Worm (Caenorhabditis elegans): ENCODE measurements around the gene R105.1.

The R105.1 gene

ce11 chrIV:4667835-4668234, 34.3 kb downstream of the R105.1 start:
- TF ChIP-seq unc-62 (GFP tag; optimal IDR thresholded peaks at IDR 0.05), result no peak

- TF ChIP-seq unc-62 (GFP tag; optimal IDR thresholded peaks at IDR 0.05), result no peak
Observed at ce11 chrIV:4669242-4669641, 35.7 kb downstream of the R105.1 start, which contains the start of gene F29B9.12. Gene F29B9.12, plus strand, starts transcription at chrIV:4669542.

- no peak for TF ChIP-seq unc-62 (GFP tag; optimal IDR thresholded peaks at IDR 0.05)
Observed at ce11 chrIV:4673332-4673731, 39.8 kb downstream of the R105.1 start.

- TF ChIP-seq unc-62 (GFP tag; optimal IDR thresholded peaks at IDR 0.05), result no peak
Observed at ce11 chrIV:4674322-4674721, 40.8 kb downstream of the R105.1 start.

ce11 chrIV:4678718-4679117, 45.2 kb downstream of the R105.1 start, which contains the start of gene kin-36:
Gene kin-36, plus strand, starts transcription at chrIV:4679018.
- no peak for TF ChIP-seq unc-62 (GFP tag; optimal IDR thresholded peaks at IDR 0.05)

- no peak for TF ChIP-seq unc-62 (GFP tag; optimal IDR thresholded peaks at IDR 0.05)
Observed at ce11 chrIV:4683149-4683548, 49.7 kb downstream of the R105.1 start.

All from whole organism, dauer.